Worm (Caenorhabditis elegans): ENCODE measurements around the gene oac-41.

DNA sequence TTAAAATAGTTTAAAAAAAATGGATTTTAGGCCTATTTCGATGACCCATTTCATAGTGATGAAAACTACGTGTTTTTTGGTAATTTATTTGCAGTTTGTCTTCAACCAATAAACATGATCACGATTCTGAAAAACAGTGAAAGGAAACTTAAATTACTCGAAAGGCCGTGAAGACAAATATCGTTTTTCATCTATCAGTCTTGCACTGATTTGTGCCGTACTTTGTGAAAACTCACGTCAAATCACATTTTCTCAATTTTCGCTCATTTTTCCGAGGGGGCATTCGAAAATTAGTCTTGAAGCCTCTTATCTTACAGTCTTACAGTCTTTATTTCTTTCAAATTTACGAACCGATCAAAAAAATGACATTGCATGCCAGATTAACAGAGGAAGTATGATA lies 36.6 kb upstream of the oac-41 start, which contains the start of gene C25E10.11:
- no peak for TF ChIP-seq cog-1 (tag; optimal IDR thresholded peaks at IDR 0.05)
- TF ChIP-seq flt-1 (GFP tag; IDR thresholded peaks at IDR 0.05): no peak
- no peak for TF ChIP-seq klf-2 (GFP tag; conservative IDR thresholded peaks at IDR 0.05)
- TF ChIP-seq ref-1 (GFP tag; conservative IDR thresholded peaks at IDR 0.05): no peak
- TF ChIP-seq tab-1 (GFP tag; IDR thresholded peaks at IDR 0.05): no peak
- TF ChIP-seq T22C8.4 (GFP tag; IDR thresholded peaks at IDR 0.05): no peak

All from whole organism, midembryonic.